Fruit fly (Drosophila melanogaster) whole organism, embryonic: ENCODE data around the gene RhoGAP19D.

ENCODE experiments used
- Awh ChIP-seq: fragments of 200-800 bp; sonication (Bioruptor generic); IDR thresholded peaks from 2 replicates; pipeline ENCODE4, ENCODE4 v1.3.6; 2022; ENCODE audit warnings: missing biosample characterization, missing genetic modification characterization
- B-H1 ChIP-seq: fragments of 200-800 bp; sonication (Bioruptor generic); IDR thresholded peaks from 3 replicates; pipeline ENCODE4 v1.3.6; 2022; ENCODE audit warnings: missing biosample characterization, missing genetic modification characterization
- B-H2 ChIP-seq: fragments of 200-800 bp; sonication (Bioruptor generic); optimal IDR thresholded peaks from 2 replicates; lab custom pipeline; 2018; ENCODE audit warnings: missing biosample characterization, mild to moderate bottlenecking, missing genetic modification characterization
- C15 ChIP-seq: fragments of 200-800 bp; sonication (Bioruptor generic); IDR thresholded peaks from 3 replicates; pipeline ENCODE4 v1.3.6; 2022; ENCODE audit warnings: missing biosample characterization, missing genetic modification characterization
- CG10274 ChIP-seq: fragments of 200-800 bp; sonication (Bioruptor generic); optimal IDR thresholded peaks from 3 replicates; lab custom pipeline; 2017; ENCODE audit warnings: missing biosample characterization, mild to moderate bottlenecking, missing genetic modification characterization
- CG10959 ChIP-seq: fragments of 200-800 bp; sonication (Bioruptor generic); IDR thresholded peaks from 2 replicates; pipeline ENCODE4 v1.3.6; 2022; ENCODE audit warnings: missing biosample characterization, missing genetic modification characterization
- CG11398 ChIP-seq: fragments of 200-800 bp; sonication (Bioruptor generic); optimal IDR thresholded peaks from 2 replicates; lab custom pipeline; 2016; ENCODE audit warnings: missing biosample characterization, missing genetic modification characterization
- CG11696 ChIP-seq: fragments of 200-800 bp; sonication (Bioruptor generic); IDR thresholded peaks from 2 replicates; pipeline ENCODE4 v1.3.6; 2022; ENCODE audit warnings: missing biosample characterization, missing genetic modification characterization
- CG12299 ChIP-seq: fragments of 200-800 bp; sonication (Bioruptor generic); optimal IDR thresholded peaks from 2 replicates; lab custom pipeline; 2018; ENCODE audit warnings: missing biosample characterization, mild to moderate bottlenecking, missing genetic modification characterization
- CG12391 ChIP-seq: fragments of 200-800 bp; sonication (Bioruptor generic); optimal IDR thresholded peaks from 3 replicates; lab custom pipeline; 2018; ENCODE audit warnings: missing biosample characterization, mild to moderate bottlenecking, missing genetic modification characterization, moderate library complexity
- CG15073 ChIP-seq: fragments of 200-800 bp; sonication (Bioruptor generic); optimal IDR thresholded peaks from 2 replicates; lab custom pipeline; 2016; ENCODE audit warnings: missing biosample characterization, missing genetic modification characterization
- CG17186 ChIP-seq: fragments of 200-800 bp; sonication (Bioruptor generic); optimal IDR thresholded peaks from 3 replicates; lab custom pipeline; 2017; ENCODE audit warnings: missing biosample characterization, missing genetic modification reagents, missing genetic modification characterization
- CG17328 ChIP-seq: fragments of 200-800 bp; sonication (Bioruptor generic); IDR thresholded peaks from 2 replicates; pipeline ENCODE4 v1.3.6; 2022; ENCODE audit warnings: missing biosample characterization, missing genetic modification characterization
- CG17385 ChIP-seq: fragments of 200-800 bp; sonication (Bioruptor generic); optimal IDR thresholded peaks from 3 replicates; lab custom pipeline; 2018; ENCODE audit warnings: missing biosample characterization, mild to moderate bottlenecking, missing genetic modification characterization
- CG18011 ChIP-seq: fragments of 200-800 bp; sonication (Bioruptor generic); optimal IDR thresholded peaks from 2 replicates; lab custom pipeline; 2017; ENCODE audit warnings: missing biosample characterization, missing genetic modification characterization, mild to moderate bottlenecking, moderate library complexity, missing genotype
- CG1832 ChIP-seq: fragments of 200-800 bp; sonication (Bioruptor generic); optimal IDR thresholded peaks from 2 replicates; lab custom pipeline; 2017; ENCODE audit warnings: missing biosample characterization, mild to moderate bottlenecking, missing genetic modification characterization, inconsistent platforms
- CG2712 ChIP-seq: fragments of 200-800 bp; optimal IDR thresholded peaks from 3 replicates; lab custom pipeline; 2019; ENCODE audit warnings: missing biosample characterization, mild to moderate bottlenecking, missing genetic modification characterization, moderate library complexity
- CG3407 ChIP-seq: fragments of 200-800 bp; sonication (Bioruptor generic); optimal IDR thresholded peaks from 2 replicates; lab custom pipeline; 2018; ENCODE audit warnings: missing biosample characterization, mild to moderate bottlenecking, missing genetic modification characterization
- CG3847 ChIP-seq: fragments of 200-800 bp; sonication (Bioruptor generic); IDR thresholded peaks from 2 replicates; pipeline ENCODE4 v1.3.6; 2022; ENCODE audit warnings: missing biosample characterization, missing genetic modification characterization
- CG4328 ChIP-seq: fragments of 200-800 bp; sonication (Bioruptor generic); optimal IDR thresholded peaks from 3 replicates; lab custom pipeline; 2017; ENCODE audit warnings: missing biosample characterization, missing genetic modification reagents, missing genetic modification characterization
- CG4360 ChIP-seq: fragments of 200-800 bp; sonication (Bioruptor generic); IDR thresholded peaks from 2 replicates; pipeline ENCODE4 v1.3.6; 2022; ENCODE audit warnings: missing biosample characterization, missing genetic modification characterization
- CG5180 ChIP-seq: fragments of 200-800 bp; sonication (Bioruptor generic); optimal IDR thresholded peaks from 3 replicates; lab custom pipeline; 2017; ENCODE audit warnings: missing biosample characterization, missing genetic modification characterization, mild to moderate bottlenecking, moderate library complexity, missing genetic modification reagents
- CG7987 ChIP-seq: fragments of 200-800 bp; sonication (Bioruptor generic); optimal IDR thresholded peaks from 2 replicates; lab custom pipeline; 2018; ENCODE audit warnings: missing biosample characterization, mild to moderate bottlenecking, missing genetic modification characterization, moderate library complexity
- CG8765 ChIP-seq: fragments of 200-800 bp; sonication (Bioruptor generic); IDR thresholded peaks from 2 replicates; pipeline ENCODE4 v1.3.6; 2022; ENCODE audit warnings: missing biosample characterization, missing genetic modification characterization
- CG9215 ChIP-seq: fragments of 200-800 bp; sonication (Bioruptor generic); IDR thresholded peaks from 2 replicates; pipeline ENCODE4 v1.3.6; 2022; ENCODE audit warnings: missing biosample characterization, missing genetic modification characterization
- CG9817 ChIP-seq: fragments of 200-800 bp; sonication (Bioruptor generic); optimal IDR thresholded peaks from 2 replicates; lab custom pipeline; 2018; ENCODE audit warnings: missing biosample characterization, mild to moderate bottlenecking, missing genetic modification characterization, moderate library complexity
- D19A ChIP-seq: fragments of 200-800 bp; optimal IDR thresholded peaks from 3 replicates; lab custom pipeline; 2019; ENCODE audit warnings: missing biosample characterization, mild to moderate bottlenecking, missing genetic modification characterization, moderate library complexity
- Dip3 ChIP-seq: fragments of 200-800 bp; sonication (Bioruptor generic); optimal IDR thresholded peaks from 3 replicates; lab custom pipeline; 2016; ENCODE audit warnings: missing biosample characterization, missing genetic modification characterization
- ERR ChIP-seq: fragments of 200-800 bp; sonication (Bioruptor generic); optimal IDR thresholded peaks from 2 replicates; lab custom pipeline; 2016; ENCODE audit warnings: missing biosample characterization, missing genetic modification characterization
- Lhr ChIP-seq: fragments of 200-800 bp; sonication (Bioruptor generic); optimal IDR thresholded peaks from 3 replicates; lab custom pipeline; 2017; ENCODE audit warnings: mild to moderate bottlenecking, missing biosample characterization, missing genetic modification reagents, missing genetic modification characterization
- NC2β ChIP-seq: fragments of 200-800 bp; sonication (Bioruptor generic); optimal IDR thresholded peaks from 2 replicates; lab custom pipeline; 2016; ENCODE audit warnings: missing biosample characterization, missing genetic modification characterization
- Sin3A ChIP-seq: fragments of >200 bp; optimal IDR thresholded peaks from 2 replicates; lab custom pipeline; 2018
- Stat92E ChIP-seq, 3 experiments: fragments of >200 bp in 2 of 3; fragments of 200-800 bp in 1 of 3; sonication (Bioruptor generic) in 1 of 3; optimal IDR thresholded peaks; 2 replicates each; lab custom pipeline; 2017 to 2019; ENCODE audit warnings: missing biosample characterization in 3 of 3, missing genetic modification characterization in 3 of 3, mild to moderate bottlenecking in 1 of 3, moderate library complexity in 1 of 3
- TFAM ChIP-seq: fragments of 200-800 bp; sonication (Bioruptor generic); optimal IDR thresholded peaks from 2 replicates; lab custom pipeline; 2017; ENCODE audit warnings: missing biosample characterization, missing genetic modification characterization, inconsistent platforms
- YL-1 ChIP-seq: fragments of 200-800 bp; sonication (Bioruptor generic); optimal IDR thresholded peaks from 3 replicates; lab custom pipeline; 2017; ENCODE audit warnings: missing biosample characterization, mild to moderate bottlenecking, missing genetic modification characterization
- abd-A ChIP-seq: fragments of 200-800 bp; sonication (Bioruptor generic); optimal IDR thresholded peaks from 3 replicates; lab custom pipeline; 2019; ENCODE audit warnings: missing biosample characterization, mild to moderate bottlenecking, missing genetic modification characterization, moderate library complexity
- chinmo ChIP-seq: fragments of 200-800 bp; sonication (Bioruptor generic); IDR thresholded peaks from 4 replicates; pipeline ENCODE4 v1.3.6; 2022; ENCODE audit warnings: missing biosample characterization, missing genetic modification characterization; ENCODE audit not compliant: partially characterized antibody
- dmrt99B ChIP-seq: fragments of 200-800 bp; sonication (Bioruptor generic); optimal IDR thresholded peaks from 2 replicates; lab custom pipeline; 2018; ENCODE audit warnings: missing biosample characterization, mild to moderate bottlenecking, missing genetic modification characterization, moderate library complexity
- en ChIP-seq: fragments of 200-800 bp; sonication (Bioruptor generic); optimal IDR thresholded peaks from 2 replicates; lab custom pipeline; 2016; ENCODE audit warnings: missing biosample characterization, missing genetic modification characterization
- ham ChIP-seq: fragments of 200-800 bp; sonication (Bioruptor generic); IDR thresholded peaks from 2 replicates; pipeline ENCODE4 v1.3.6; 2022; ENCODE audit warnings: missing biosample characterization, missing genetic modification characterization
- hkb ChIP-seq, 2 experiments: fragments of 200-800 bp in 1 of 2; fragments of >200 bp in 1 of 2; sonication (Bioruptor generic) in 1 of 2; IDR thresholded peaks in 1 of 2; optimal IDR thresholded peaks in 1 of 2; 2 replicates each; pipeline versions ENCODE4 v1.3.6 to Lab custom; 2017 to 2022; ENCODE audit warnings: missing biosample characterization in 1 of 2, missing genetic modification characterization in 1 of 2
- lilli ChIP-seq: fragments of 200-800 bp; sonication (Bioruptor generic); optimal IDR thresholded peaks from 3 replicates; lab custom pipeline; 2016; ENCODE audit warnings: missing biosample characterization, missing genetic modification characterization
- mld ChIP-seq: fragments of 200-800 bp; sonication (Bioruptor generic); IDR thresholded peaks from 3 replicates; pipeline ENCODE4 v1.3.6; 2022; ENCODE audit warnings: missing biosample characterization, missing genetic modification characterization; ENCODE audit not compliant: partially characterized antibody
- pzg ChIP-seq: fragments of 200-800 bp; sonication (Bioruptor generic); optimal IDR thresholded peaks from 3 replicates; lab custom pipeline; 2018; ENCODE audit warnings: missing biosample characterization, mild to moderate bottlenecking, missing genetic modification characterization, moderate library complexity
- row ChIP-seq: fragments of 200-800 bp; sonication (Bioruptor generic); IDR thresholded peaks from 3 replicates; pipeline ENCODE4 v1.3.6; 2022; ENCODE audit warnings: missing biosample characterization, missing genetic modification characterization
- sens-2 ChIP-seq: fragments of 200-800 bp; sonication (Bioruptor generic); IDR thresholded peaks from 2 replicates; pipeline ENCODE4 v1.3.6; 2022; ENCODE audit warnings: missing biosample characterization, missing genetic modification characterization
- sqz ChIP-seq: fragments of 200-800 bp; sonication (Bioruptor generic); optimal IDR thresholded peaks from 3 replicates; lab custom pipeline; 2018; ENCODE audit warnings: missing biosample characterization, mild to moderate bottlenecking, missing genetic modification characterization
- sug ChIP-seq: fragments of 200-800 bp; optimal IDR thresholded peaks from 2 replicates; lab custom pipeline; 2019; ENCODE audit warnings: missing biosample characterization, mild to moderate bottlenecking, missing genetic modification characterization, moderate library complexity
- tin ChIP-seq: fragments of 200-800 bp; sonication (Bioruptor generic); optimal IDR thresholded peaks from 3 replicates; lab custom pipeline; 2016; ENCODE audit warnings: missing biosample characterization, missing genetic modification characterization
- wor ChIP-seq: fragments of 200-800 bp; sonication (Bioruptor generic); IDR thresholded peaks from 2 replicates; pipeline ENCODE4 v1.3.6; 2022; ENCODE audit warnings: missing biosample characterization, missing genetic modification characterization
- zen ChIP-seq: fragments of 200-800 bp; sonication (Bioruptor generic); optimal IDR thresholded peaks from 3 replicates; lab custom pipeline; 2018; ENCODE audit warnings: missing biosample characterization, mild to moderate bottlenecking, missing genetic modification characterization, moderate library complexity

RhoGAP19D gene

dm6 chrX:20480382-20480781, 30.1 kb downstream of the RhoGAP19D start (continued):
- TF ChIP-seq CG12391 (tag; lab: Kevin White, UChicago) (peak; percentile 72), B-H1 (GFP tag; lab: Robert Waterston, UW) (peak; percentile 58), CG17385 (GFP tag; lab: Kevin White, UChicago) (peak; percentile 64), D19A (tag; lab: Kevin White, UChicago) (no peak), ERR (peak; percentile 59), NC2β (GFP tag; lab: Kevin White, UChicago) (peak; percentile 69), CG10274 (GFP tag; lab: Kevin White, UChicago) (no peak), CG17186 (GFP tag; lab: Kevin White, UChicago) (no peak), sug (tag; lab: Kevin White, UChicago) (no peak), CG5180 (no peak), CG10959 (GFP tag; lab: Robert Waterston, UW) (peak; percentile 66), CG4328 (GFP tag; lab: Kevin White, UChicago) (no peak), lilli (GFP tag; lab: Kevin White, UChicago) (peak; percentile 84), CG2712 (tag; lab: Kevin White, UChicago) (no peak), CG12299 (tag; lab: Kevin White, UChicago) (no peak), CG7987 (GFP tag; lab: Kevin White, UChicago) (no peak), chinmo (GFP tag; lab: Robert Waterston, UW) (no peak), en (GFP tag; lab: Kevin White, UChicago) (peak; percentile 47), CG17328 (peak; percentile 76), Sin3A (lab: Kevin White, UChicago) (no peak), abd-A (tag; lab: Kevin White, UChicago) (no peak), C15 (no peak), B-H2 (GFP tag; lab: Kevin White, UChicago) (no peak), YL-1 (GFP tag; lab: Kevin White, UChicago) (no peak), CG9215 (GFP tag; lab: Robert Waterston, UW) (no peak), dmrt99B (peak; percentile 76), CG1832 (GFP tag; lab: Kevin White, UChicago) (no peak), mld (GFP tag; lab: Robert Waterston, UW) (no peak), wor (peak; percentile 37; the same call in 1 of the 2 replicates), sqz (GFP tag; lab: Kevin White, UChicago) (no peak), TFAM (GFP tag; lab: Kevin White, UChicago) (no peak), Lhr (GFP tag; lab: Kevin White, UChicago) (no peak), row (GFP tag; lab: Robert Waterston, UW) (peak; percentile 79), Stat92E (GFP tag; optimal IDR thresholded peaks at IDR 0.05; lab: Kevin White, UChicago) (no peak), CG18011 (GFP tag; lab: Kevin White, UChicago) (peak; percentile 36), sens-2 (GFP tag; lab: Robert Waterston, UW) (peak; percentile 46; the same call in 1 of the 2 replicates), pzg (GFP tag; lab: Kevin White, UChicago) (no peak), CG3407 (GFP tag; lab: Kevin White, UChicago) (no peak), Dip3 (GFP tag; lab: Kevin White, UChicago) (peak; percentile 78), ham (GFP tag; lab: Robert Waterston, UW) (no peak), Awh (GFP tag; lab: Robert Waterston, UW) (peak; percentile 69), CG9817 (tag; lab: Kevin White, UChicago) (peak; percentile 56), hkb (optimal IDR thresholded peaks at IDR 0.05; lab: Kevin White, UChicago) (no peak), hkb (GFP tag; IDR thresholded peaks at IDR 0.05; lab: Robert Waterston, UW) (peak; percentile 80), zen (peak; percentile 63), CG4360 (GFP tag; lab: Robert Waterston, UW) (no peak), CG15073 (GFP tag; lab: Kevin White, UChicago) (no peak), CG8765 (GFP tag; lab: Robert Waterston, UW) (no peak), CG3847 (GFP tag; lab: Robert Waterston, UW) (peak; percentile 45; the same call in 1 of the 2 replicates), CG11696 (GFP tag; lab: Robert Waterston, UW) (peak; percentile 54), tin (peak; percentile 66), CG11398 (GFP tag; lab: Kevin White, UChicago) (peak; percentile 65)
